Fruit fly (Drosophila melanogaster) Kc167 (cell line): Measurements from ENCODE around the gene CG3604.

Source experiments
- Myc ChIP-seq: fragments of >200 bp; optimal IDR thresholded peaks from 2 replicates; lab custom pipeline; 2017; ENCODE audit warnings: missing external identifiers
- insv ChIP-seq: fragments of >200 bp; optimal IDR thresholded peaks from 3 replicates; lab custom pipeline; 2018; ENCODE audit warnings: missing external identifiers

- no peak for TF ChIP-seq Myc (lab: Kevin White, UChicago)
- TF ChIP-seq insv (lab: Kevin White, UChicago) = no peak
These were observed 16.0 kb upstream of the CG3604 start for dm6 chr2L:3713545-3714156.
